Worm (Caenorhabditis elegans) whole organism, L4 larva: ENCODE results near the gene R02D5.10.
A peak's percentile ranks its signal among the peaks of the same experiment; 100 is the strongest.

ENCODE experiments used
- F26F4.8 ChIP-seq: fragments of 200-800 bp; sonication (Bioruptor generic); conservative IDR thresholded peaks from 2 replicates; pipeline ENCODE4 v1.3.6; 2022; ENCODE audit warnings: missing genetic modification characterization, missing compliant biosample characterization
- F37D6.2 ChIP-seq: sonication (generic microtip); optimal IDR thresholded peaks from 2 replicates; lab custom pipeline; 2016; ENCODE audit warnings: mild to moderate bottlenecking, missing genetic modification characterization, missing compliant biosample characterization
- F49E8.2 ChIP-seq: sonication (generic microtip); optimal IDR thresholded peaks from 2 replicates; lab custom pipeline; 2016; ENCODE audit warnings: missing compliant biosample characterization, mild to moderate bottlenecking, missing genetic modification characterization, borderline replicate concordance
- T26A8.4 ChIP-seq: fragments of 200-800 bp; sonication (Bioruptor generic); IDR thresholded peaks from 2 replicates; pipeline ENCODE4 v1.3.6; 2022; ENCODE audit warnings: missing genetic modification characterization, missing compliant biosample characterization
- Y105C5A.15 ChIP-seq: fragments of 200-800 bp; sonication (Bioruptor generic); IDR thresholded peaks from 2 replicates; pipeline ENCODE4 v1.3.6; 2022; ENCODE audit warnings: missing genetic modification characterization, missing compliant biosample characterization
- Y5F2A.4 ChIP-seq: fragments of 200-800 bp; sonication (Bioruptor generic); optimal IDR thresholded peaks from 2 replicates; lab custom pipeline; 2018; ENCODE audit warnings: mild to moderate bottlenecking, missing genetic modification characterization, missing compliant biosample characterization
- ZK337.2 ChIP-seq: fragments of 200-800 bp; sonication (Bioruptor generic); IDR thresholded peaks from 2 replicates; pipeline ENCODE4 v1.3.6; 2022; ENCODE audit warnings: missing genetic modification reagents, missing genetic modification characterization, missing compliant biosample characterization
- aha-1 ChIP-seq: fragments of 150-350 bp; peaks from one replicate; lab custom pipeline; 2014; ENCODE audit warnings: missing biosample characterization, missing genetic modification characterization
- aly-2 ChIP-seq: sonication (generic microtip); optimal IDR thresholded peaks from 2 replicates; lab custom pipeline; 2018; ENCODE audit warnings: missing biosample characterization, missing genetic modification characterization
- ama-1 ChIP-seq: fragments of 150-350 bp; optimal IDR thresholded peaks from 2 replicates; lab custom pipeline; 2014; ENCODE audit warnings: inconsistent platforms, mixed read lengths
- attf-4 ChIP-seq: sonication (generic microtip); optimal IDR thresholded peaks from 3 replicates; lab custom pipeline; 2017; ENCODE audit warnings: missing biosample characterization, missing genetic modification characterization
- ceh-28 ChIP-seq: fragments of 150-350 bp; optimal IDR thresholded peaks from 2 replicates; lab custom pipeline; 2014; ENCODE audit warnings: missing biosample characterization, missing genetic modification reagents, missing genetic modification characterization
- ceh-32 ChIP-seq: sonication (generic microtip); optimal IDR thresholded peaks from 2 replicates; lab custom pipeline; 2016; ENCODE audit warnings: mild to moderate bottlenecking, missing genetic modification characterization, missing compliant biosample characterization; ENCODE audit not compliant: poor library complexity
- ceh-62 ChIP-seq: sonication (generic microtip); optimal IDR thresholded peaks from 2 replicates; lab custom pipeline; 2017; ENCODE audit warnings: missing biosample characterization, missing genetic modification characterization
- ctbp-1 ChIP-seq: fragments of 200-800 bp; sonication (Bioruptor generic); IDR thresholded peaks from 2 replicates; pipeline ENCODE4 v1.3.6; 2022; ENCODE audit warnings: missing genetic modification reagents, missing genetic modification characterization, missing compliant biosample characterization
- daf-16 ChIP-seq, 3 experiments: sonication (generic microtip); optimal IDR thresholded peaks; 2 replicates each; lab custom pipeline; 2016 to 2017; ENCODE audit warnings: missing genetic modification characterization in 3 of 3, missing genetic modification reagents in 3 of 3, mild to moderate bottlenecking in 2 of 3, missing compliant biosample characterization in 2 of 3, missing biosample characterization in 1 of 3, moderate library complexity in 1 of 3
- daf-8 ChIP-seq: fragments of 200-800 bp; sonication (Bioruptor generic); IDR thresholded peaks from 2 replicates; pipeline ENCODE4 v1.3.6; 2022; ENCODE audit warnings: missing genetic modification characterization, missing compliant biosample characterization
- dmd-6 ChIP-seq: fragments of 200-800 bp; sonication (Bioruptor generic); IDR thresholded peaks from 2 replicates; pipeline ENCODE4 v1.3.6; 2022; ENCODE audit warnings: missing genetic modification reagents, missing genetic modification characterization, missing compliant biosample characterization
- dmd-8 ChIP-seq: fragments of 200-800 bp; sonication (Bioruptor generic); IDR thresholded peaks from 2 replicates; pipeline ENCODE4 v1.3.6; 2022; ENCODE audit warnings: missing genetic modification characterization, missing compliant biosample characterization
- dpl-1 ChIP-seq: fragments of 150-350 bp; optimal IDR thresholded peaks from 2 replicates; lab custom pipeline; 2014; ENCODE audit warnings: missing biosample characterization, missing genetic modification reagents, missing genetic modification characterization
- duxl-1 ChIP-seq: sonication (generic microtip); optimal IDR thresholded peaks from 2 replicates; lab custom pipeline; 2016; ENCODE audit warnings: mild to moderate bottlenecking, missing genetic modification characterization, moderate library complexity, missing compliant biosample characterization; ENCODE audit not compliant: poor library complexity
- egl-27 ChIP-seq: sonication (generic microtip); optimal IDR thresholded peaks from 3 replicates; lab custom pipeline; 2017; ENCODE audit warnings: missing biosample characterization, missing genetic modification reagents, missing genetic modification characterization
- gei-8 ChIP-seq: fragments of 200-800 bp; sonication (Bioruptor generic); optimal IDR thresholded peaks from 2 replicates; lab custom pipeline; 2018; ENCODE audit warnings: mild to moderate bottlenecking, missing genetic modification characterization, missing compliant biosample characterization
- hif-1 ChIP-seq, 2 experiments: sonication (generic microtip); optimal IDR thresholded peaks; 2 replicates each; lab custom pipeline; 2016 to 2017; ENCODE audit warnings: missing compliant biosample characterization in 2 of 2, missing genetic modification characterization in 2 of 2, missing genetic modification reagents in 2 of 2, missing genotype in 2 of 2, mild to moderate bottlenecking in 1 of 2
- hlh-11 ChIP-seq: fragments of 200-800 bp; sonication (Bioruptor generic); optimal IDR thresholded peaks from 2 replicates; lab custom pipeline; 2018; ENCODE audit warnings: mild to moderate bottlenecking, missing genetic modification characterization, missing compliant biosample characterization
- lin-1 ChIP-seq: fragments of 200-800 bp; sonication (Bioruptor generic); IDR thresholded peaks from 2 replicates; pipeline ENCODE4 v1.3.6; 2022; ENCODE audit warnings: missing genetic modification reagents, missing genetic modification characterization, missing compliant biosample characterization
- lin-13 ChIP-seq: fragments of 150-350 bp; optimal IDR thresholded peaks from 2 replicates; lab custom pipeline; 2014; ENCODE audit warnings: missing biosample characterization, missing genetic modification reagents, missing genetic modification characterization
- lin-38 ChIP-seq: fragments of 200-800 bp; sonication (Bioruptor generic); IDR thresholded peaks from 2 replicates; pipeline ENCODE4 v1.3.6; 2022; ENCODE audit warnings: missing genetic modification reagents, missing genetic modification characterization, missing compliant biosample characterization
- lir-3 ChIP-seq: sonication (generic microtip); optimal IDR thresholded peaks from 2 replicates; lab custom pipeline; 2016; ENCODE audit warnings: mild to moderate bottlenecking, missing genetic modification characterization, missing compliant biosample characterization
- madf-5 ChIP-seq, 2 experiments: fragments of 200-800 bp; sonication (Bioruptor generic); IDR thresholded peaks; 2 replicates each; pipeline ENCODE4 v1.3.6; 2022; ENCODE audit warnings: missing compliant biosample characterization in 2 of 2, missing genetic modification characterization in 2 of 2
- madf-9 ChIP-seq: fragments of 200-800 bp; sonication (Bioruptor generic); conservative IDR thresholded peaks from 2 replicates; pipeline ENCODE4 v1.3.6; 2022; ENCODE audit warnings: missing genetic modification reagents, missing genetic modification characterization, missing compliant biosample characterization
- mdl-1 ChIP-seq, 2 experiments: fragments of 150-350 bp in 1 of 2; sonication (generic microtip) in 1 of 2; optimal IDR thresholded peaks; 2 replicates each; lab custom pipeline; 2014 to 2017; ENCODE audit warnings: missing biosample characterization in 2 of 2, missing genetic modification characterization in 2 of 2
- mep-1 ChIP-seq: fragments of 150-350 bp; sonication (generic microtip); optimal IDR thresholded peaks from 3 replicates; lab custom pipeline; 2014; ENCODE audit warnings: missing biosample characterization, missing genetic modification characterization
- mxl-2 ChIP-seq: fragments of 200-800 bp; sonication (Bioruptor generic); conservative IDR thresholded peaks from 2 replicates; pipeline ENCODE4 v1.3.6; 2022; ENCODE audit warnings: missing genetic modification reagents, missing genetic modification characterization, missing compliant biosample characterization
- mxl-3 ChIP-seq: fragments of 200-800 bp; sonication (Bioruptor generic); optimal IDR thresholded peaks from 2 replicates; lab custom pipeline; 2018; ENCODE audit warnings: mild to moderate bottlenecking, missing genetic modification characterization, missing compliant biosample characterization
- nhr-102 ChIP-seq: sonication (generic microtip); optimal IDR thresholded peaks from 2 replicates; lab custom pipeline; 2016; ENCODE audit warnings: mild to moderate bottlenecking, missing genetic modification characterization, moderate library complexity, missing compliant biosample characterization
- nhr-25 ChIP-seq: sonication (generic microtip); optimal IDR thresholded peaks from 2 replicates; lab custom pipeline; 2017; ENCODE audit warnings: missing genetic modification characterization, mild to moderate bottlenecking, missing compliant biosample characterization, antibody characterized with exemption, moderate library complexity, borderline replicate concordance; ENCODE audit not compliant: insufficient read depth
- nhr-28 ChIP-seq: fragments of 150-350 bp; optimal IDR thresholded peaks from 2 replicates; lab custom pipeline; 2014; ENCODE audit warnings: missing biosample characterization, missing genetic modification characterization
- nhr-42 ChIP-seq: fragments of 200-800 bp; sonication (Bioruptor generic); IDR thresholded peaks from 2 replicates; pipeline ENCODE4 v1.3.6; 2022; ENCODE audit warnings: missing genetic modification characterization, missing compliant biosample characterization
- nhr-6 ChIP-seq: fragments of 150-350 bp; optimal IDR thresholded peaks from 2 replicates; lab custom pipeline; 2014; ENCODE audit warnings: missing biosample characterization, missing genetic modification characterization
- nhr-76 ChIP-seq: fragments of 150-350 bp; optimal IDR thresholded peaks from 2 replicates; lab custom pipeline; 2014; ENCODE audit warnings: missing biosample characterization, missing genetic modification characterization
- pqm-1 ChIP-seq: sonication (generic microtip); optimal IDR thresholded peaks from 2 replicates; lab custom pipeline; 2017; ENCODE audit warnings: missing biosample characterization, missing genetic modification characterization
- rbr-2 ChIP-seq: sonication (generic microtip); optimal IDR thresholded peaks from 2 replicates; lab custom pipeline; 2016; ENCODE audit warnings: missing genotype, missing genetic modification characterization, missing compliant biosample characterization
- saeg-2 ChIP-seq: fragments of 200-800 bp; sonication (Bioruptor generic); IDR thresholded peaks from 2 replicates; pipeline ENCODE4 v1.3.6; 2022; ENCODE audit warnings: missing genetic modification reagents, missing genetic modification characterization, missing compliant biosample characterization
- snpc-4 ChIP-seq: fragments of 150-350 bp; optimal IDR thresholded peaks from 2 replicates; lab custom pipeline; 2014; ENCODE audit warnings: missing biosample characterization, missing genetic modification characterization
- tra-1 ChIP-seq: fragments of 200-800 bp; sonication (Bioruptor generic); IDR thresholded peaks from 2 replicates; pipeline ENCODE4 v1.3.6; 2022; ENCODE audit warnings: missing genetic modification reagents, missing genetic modification characterization, missing compliant biosample characterization

Gene R02D5.10

ce11 chrV:14504120-14504519, 22.0 kb downstream of the R02D5.10 start:
- TF ChIP-seq nhr-6 (tag; lab: Kevin White, UChicago) (peak; percentile 23), madf-9 (GFP tag; lab: Robert Waterston, UW) (no peak), daf-16 (GFP tag; optimal IDR thresholded peaks at IDR 0.05; lab: Kevin White, UChicago) (no peak), daf-16 (tag; optimal IDR thresholded peaks at IDR 0.05; lab: Kevin White, UChicago) (peak; percentile 60), lir-3 (tag; lab: Kevin White, UChicago) (no peak), aha-1 (tag; lab: Kevin White, UChicago) (peak; percentile 87), F37D6.2 (tag; lab: Kevin White, UChicago) (no peak)

- no peak for TF ChIP-seq Y105C5A.15 (GFP tag; lab: Robert Waterston, UW)
- peak; percentile 6 for TF ChIP-seq hlh-11 (tag; lab: Kevin White, UChicago)
- peak; percentile 30 for TF ChIP-seq mxl-3 (GFP tag; lab: Kevin White, UChicago)
- TF ChIP-seq attf-4 (tag; lab: Kevin White, UChicago): no peak
- TF ChIP-seq dmd-6 (GFP tag; lab: Robert Waterston, UW): peak; percentile 27; the same call in 1 of the 2 replicates
- TF ChIP-seq mdl-1 (tag; optimal IDR thresholded peaks at IDR 0.05; lab: Kevin White, UChicago): no peak
- TF ChIP-seq F49E8.2 (tag; lab: Kevin White, UChicago): no peak
- peak; percentile 14 for TF ChIP-seq nhr-28 (tag; lab: Kevin White, UChicago)
- TF ChIP-seq mep-1 (tag; lab: Kevin White, UChicago): peak; percentile 23
- TF ChIP-seq, all 104 proteins: peak for 5
These were observed 22.7 kb downstream of the R02D5.10 start for ce11 chrV:14504774-14505173.

ce11 chrV:14505745-14506214, 23.7 kb downstream of the R02D5.10 start:
- no peak for TF ChIP-seq hif-1 (tag; optimal IDR thresholded peaks at IDR 0.05; lab: Kevin White, UChicago)
- no peak for TF ChIP-seq saeg-2 (GFP tag; lab: Robert Waterston, UW)
- TF ChIP-seq dpl-1: no peak
- peak; percentile 81 for TF ChIP-seq aha-1 (tag; lab: Kevin White, UChicago)
- TF ChIP-seq ceh-32 (tag; lab: Kevin White, UChicago): no peak
- no peak for TF ChIP-seq daf-8 (GFP tag; lab: Robert Waterston, UW)
- TF ChIP-seq dmd-8 (GFP tag; lab: Robert Waterston, UW): no peak
- no peak for TF ChIP-seq lin-13
- TF ChIP-seq F26F4.8 (GFP tag; lab: Robert Waterston, UW): no peak
- peak; percentile 72; the same call in 1 of the 2 replicates for TF ChIP-seq tra-1 (GFP tag; lab: Robert Waterston, UW)
- no peak for TF ChIP-seq Y5F2A.4 (GFP tag; lab: Kevin White, UChicago)
- no peak for TF ChIP-seq T26A8.4
- no peak for TF ChIP-seq gei-8 (GFP tag; lab: Kevin White, UChicago)
- TF ChIP-seq mxl-3 (GFP tag; lab: Kevin White, UChicago): peak; percentile 92
- TF ChIP-seq daf-16 (GFP tag; optimal IDR thresholded peaks at IDR 0.05; lab: Kevin White, UChicago): no peak
- no peak for TF ChIP-seq daf-16 (tag; optimal IDR thresholded peaks at IDR 0.05; lab: Kevin White, UChicago)
- TF ChIP-seq ceh-28 (tag; lab: Kevin White, UChicago): no peak
- no peak for TF ChIP-seq ctbp-1 (GFP tag; lab: Robert Waterston, UW)
- no peak for TF ChIP-seq duxl-1 (tag; lab: Kevin White, UChicago)
- no peak for TF ChIP-seq ZK337.2
- TF ChIP-seq lin-38 (GFP tag; lab: Robert Waterston, UW): no peak
- peak; percentile 4 for TF ChIP-seq nhr-25 (tag; lab: Kevin White, UChicago)
- TF ChIP-seq ama-1: no peak
- TF ChIP-seq mxl-2 (GFP tag; lab: Robert Waterston, UW): no peak
- no peak for TF ChIP-seq snpc-4 (tag; lab: Kevin White, UChicago)
- no peak for TF ChIP-seq madf-5 (GFP tag; IDR thresholded peaks at IDR 0.05; lab: Robert Waterston, UW)
- no peak for TF ChIP-seq aly-2 (tag; lab: Kevin White, UChicago)
- no peak for TF ChIP-seq egl-27 (tag; lab: Kevin White, UChicago)
- TF ChIP-seq nhr-102 (tag; lab: Kevin White, UChicago): peak; percentile 17
- TF ChIP-seq ceh-62 (tag; lab: Kevin White, UChicago): no peak
- no peak for TF ChIP-seq nhr-42
- no peak for TF ChIP-seq nhr-76
- peak; percentile 77 for TF ChIP-seq pqm-1 (tag; lab: Kevin White, UChicago)
- peak; percentile 52 to 56 for TF ChIP-seq mdl-1 (tag; optimal IDR thresholded peaks at IDR 0.05; lab: Kevin White, UChicago)
- peak; percentile 26 for TF ChIP-seq rbr-2 (tag; lab: Kevin White, UChicago)
- TF ChIP-seq lin-1: peak; percentile 28; the same call in 1 of the 2 replicates
